Fruit fly (Drosophila melanogaster): ENCODE results near the gene CG4502.

Gene CG4502

dm6 chr2L:7194351-7195037 is 9.6 kb downstream of the CG4502 start, which contains the start of gene CG4497 (continued):
- peak; percentile 66 for TF ChIP-seq fd85E (GFP tag; optimal IDR thresholded peaks at IDR 0.05)
- TF ChIP-seq CG11762 (GFP tag; optimal IDR thresholded peaks at IDR 0.05; ENCODE audit: insufficient read depth) = peak; percentile 79
- peak; percentile 79 for TF ChIP-seq CG6792 (GFP tag; optimal IDR thresholded peaks at IDR 0.05)
- peak; percentile 95 for TF ChIP-seq Hr39 (GFP tag; optimal IDR thresholded peaks at IDR 0.05)
- peak; percentile 95 for TF ChIP-seq Eip78C (GFP tag)
- TF ChIP-seq Eip75B (GFP tag; optimal IDR thresholded peaks at IDR 0.05) = peak; percentile 86
- peak; percentile 73 for TF ChIP-seq Gug (GFP tag; IDR thresholded peaks at IDR 0.05)
- TF ChIP-seq CG10669 (GFP tag; optimal IDR thresholded peaks at IDR 0.05) = peak; percentile 72
- peak; percentile 89 for TF ChIP-seq CG3919 (GFP tag; optimal IDR thresholded peaks at IDR 0.05)
- TF ChIP-seq Sox15 (GFP tag; optimal IDR thresholded peaks at IDR 0.05) = peak; percentile 93
- TF ChIP-seq Sox14 (GFP tag; optimal IDR thresholded peaks at IDR 0.05) = peak; percentile 92
- TF ChIP-seq CG6854 (GFP tag; optimal IDR thresholded peaks at IDR 0.05) = peak; percentile 46
- peak; percentile 82 for TF ChIP-seq CG4318 (GFP tag; optimal IDR thresholded peaks at IDR 0.05)
- TF ChIP-seq esn (GFP tag; optimal IDR thresholded peaks at IDR 0.05) = peak; percentile 94
- TF ChIP-seq Blimp-1 (GFP tag; optimal IDR thresholded peaks at IDR 0.05) = peak; percentile 58
- peak; percentile 88 for TF ChIP-seq Met (GFP tag; optimal IDR thresholded peaks at IDR 0.05)
- peak; percentile 84 for TF ChIP-seq CG6163 (GFP tag; IDR thresholded peaks at IDR 0.05)
- peak; percentile 88 for TF ChIP-seq eg (GFP tag; IDR thresholded peaks at IDR 0.05)
- TF ChIP-seq acj6 (GFP tag; optimal IDR thresholded peaks at IDR 0.05) = peak; percentile 91
- TF ChIP-seq Hr4 (GFP tag; optimal IDR thresholded peaks at IDR 0.05) = peak; percentile 92
- peak; percentile 89 for TF ChIP-seq CG11902 (GFP tag; optimal IDR thresholded peaks at IDR 0.05)
- TF ChIP-seq Hr38 (GFP tag; optimal IDR thresholded peaks at IDR 0.05) = peak; percentile 84
- TF ChIP-seq Ets96B (tag; optimal IDR thresholded peaks at IDR 0.05) = peak; percentile 77
- no peak for TF ChIP-seq CG16779 (tag; optimal IDR thresholded peaks at IDR 0.05)
- peak; percentile 82 for TF ChIP-seq CG34406 (GFP tag; optimal IDR thresholded peaks at IDR 0.05)
- TF ChIP-seq pdm3 (GFP tag; optimal IDR thresholded peaks at IDR 0.05) = peak; percentile 92
- peak; percentile 16 for TF ChIP-seq CG9139 (GFP tag; optimal IDR thresholded peaks at IDR 0.05)
- peak; percentile 89 for TF ChIP-seq achi (GFP tag; optimal IDR thresholded peaks at IDR 0.05)
- peak; percentile 85 for TF ChIP-seq CG11294 (GFP tag; IDR thresholded peaks at IDR 0.05)
- peak; percentile 85 for TF ChIP-seq CG3032 (tag; optimal IDR thresholded peaks at IDR 0.05)
- TF ChIP-seq fkh (GFP tag; optimal IDR thresholded peaks at IDR 0.05) = peak; percentile 36
- peak; percentile 56 for TF ChIP-seq CG6808 (GFP tag; optimal IDR thresholded peaks at IDR 0.05)
- TF ChIP-seq Ets21C (GFP tag; optimal IDR thresholded peaks at IDR 0.05) = peak; percentile 92
- TF ChIP-seq cyc (GFP tag; optimal IDR thresholded peaks at IDR 0.05) = peak; percentile 94
- peak; percentile 52 for TF ChIP-seq dsx (GFP tag; optimal IDR thresholded peaks at IDR 0.05; ENCODE audit: poor library complexity, severe bottlenecking)

DNA sequence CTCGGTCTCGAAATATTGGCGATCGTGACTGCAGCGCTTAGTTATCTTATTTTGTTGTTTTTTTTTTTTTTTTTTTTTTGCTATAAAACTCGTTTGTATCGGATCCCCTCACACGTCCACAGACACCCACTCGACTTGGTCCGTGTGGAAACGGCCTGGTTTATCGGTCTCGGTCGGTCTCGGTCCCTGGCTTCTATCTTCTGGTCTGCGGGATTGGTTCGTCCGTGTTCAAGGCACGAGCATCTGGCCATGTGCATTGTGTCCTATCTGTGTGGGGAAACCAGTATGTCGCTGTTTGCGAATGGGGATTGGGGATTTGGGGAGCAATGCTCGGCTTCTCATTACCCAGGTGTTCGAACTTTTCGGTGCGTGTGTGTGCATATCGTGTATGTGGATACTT is 14.4 kb downstream of the CG4502 start, which contains the start of gene CG4496:
TSS of gene CG4496 (minus strand) at position 337 of the 400 bp plus-strand sequence.
- TF ChIP-seq CG8119 (GFP tag; IDR thresholded peaks at IDR 0.05) = peak; percentile 81
- TF ChIP-seq dsx (GFP tag; optimal IDR thresholded peaks at IDR 0.05; ENCODE audit: poor library complexity, severe bottlenecking) = peak; percentile 61
- TF ChIP-seq CG8632 (GFP tag; optimal IDR thresholded peaks at IDR 0.05) = no peak
- peak; percentile 32 for TF ChIP-seq pdm3 (GFP tag; optimal IDR thresholded peaks at IDR 0.05)
- peak; percentile 18 for TF ChIP-seq Sox14 (GFP tag; optimal IDR thresholded peaks at IDR 0.05)
- peak; percentile 78 to 92 for TF ChIP-seq ss (GFP tag; optimal IDR thresholded peaks at IDR 0.05)
- peak; percentile 26 for TF ChIP-seq CG10631 (GFP tag; optimal IDR thresholded peaks at IDR 0.05)
- TF ChIP-seq CG15336 (GFP tag; IDR thresholded peaks at IDR 0.05) = peak; percentile 56
- peak; percentile 42 for TF ChIP-seq Eip75B (GFP tag; optimal IDR thresholded peaks at IDR 0.05)
- TF ChIP-seq CG3032 (tag; optimal IDR thresholded peaks at IDR 0.05) = no peak
- no peak for TF ChIP-seq Ets21C (GFP tag; optimal IDR thresholded peaks at IDR 0.05)
- TF ChIP-seq OdsH (GFP tag; optimal IDR thresholded peaks at IDR 0.05) = peak; percentile 25
- TF ChIP-seq CG9139 (GFP tag; optimal IDR thresholded peaks at IDR 0.05) = peak; percentile 57
- TF ChIP-seq achi (GFP tag; optimal IDR thresholded peaks at IDR 0.05) = peak; percentile 44
- no peak for TF ChIP-seq dac (GFP tag; optimal IDR thresholded peaks at IDR 0.05)
- peak; percentile 7 for TF ChIP-seq CG6808 (GFP tag; optimal IDR thresholded peaks at IDR 0.05)
- no peak for TF ChIP-seq Eip93F (GFP tag; optimal IDR thresholded peaks at IDR 0.05)
- TF ChIP-seq acj6 (GFP tag; optimal IDR thresholded peaks at IDR 0.05) = peak; percentile 3
- TF ChIP-seq lz (GFP tag; optimal IDR thresholded peaks at IDR 0.05) = no peak
- peak; percentile 56 for TF ChIP-seq Ets96B (tag; optimal IDR thresholded peaks at IDR 0.05)
- peak; percentile 81 for TF ChIP-seq Eip78C (GFP tag)
- peak; percentile 3 for TF ChIP-seq CG6792 (GFP tag; optimal IDR thresholded peaks at IDR 0.05)
- peak; percentile 65 for TF ChIP-seq CG16779 (tag; optimal IDR thresholded peaks at IDR 0.05)
- TF ChIP-seq CG6276 (GFP tag; optimal IDR thresholded peaks at IDR 0.05) = peak; percentile 29
- TF ChIP-seq eg (GFP tag; IDR thresholded peaks at IDR 0.05) = peak; percentile 37; the same call in 1 of the 3 replicates
- no peak for TF ChIP-seq CG4318 (GFP tag; optimal IDR thresholded peaks at IDR 0.05)
- peak; percentile 28 for TF ChIP-seq net (GFP tag; optimal IDR thresholded peaks at IDR 0.05)
- TF ChIP-seq esn (GFP tag; optimal IDR thresholded peaks at IDR 0.05) = no peak
- peak; percentile 39 for TF ChIP-seq fd59A (GFP tag; optimal IDR thresholded peaks at IDR 0.05)

All from whole organism, prepupa.